Fruit fly (Drosophila melanogaster): ENCODE measurements around the gene unc-13-4A.

unc-13-4A gene

dm6 chr3L:7359827-7360323 lies 47.2 kb upstream of the unc-13-4A start, which contains the start of gene pst:
pst (minus strand) TSS chr3L:7360263.
- TF ChIP-seq chm (GFP tag; IDR thresholded peaks at IDR 0.05) (peak; percentile 81), CG7786 (GFP tag; optimal IDR thresholded peaks at IDR 0.05) (peak; percentile 20), Deaf1 (tag; optimal IDR thresholded peaks at IDR 0.05) (no peak), C15 (GFP tag; IDR thresholded peaks at IDR 0.05) (no peak), CG9215 (GFP tag; IDR thresholded peaks at IDR 0.05) (no peak), wek (GFP tag; optimal IDR thresholded peaks at IDR 0.05) (peak; percentile 96), CG8765 (GFP tag; IDR thresholded peaks at IDR 0.05) (no peak), CG3838 (GFP tag; optimal IDR thresholded peaks at IDR 0.05) (no peak), CG1024 (GFP tag; IDR thresholded peaks at IDR 0.05) (no peak), Ssrp (tag; optimal IDR thresholded peaks at IDR 0.05) (no peak), CG14050 (GFP tag; IDR thresholded peaks at IDR 0.05) (no peak), Ravus (GFP tag; IDR thresholded peaks at IDR 0.05) (no peak), ems (GFP tag; optimal IDR thresholded peaks at IDR 0.05) (no peak), Lpt (GFP tag; optimal IDR thresholded peaks at IDR 0.05) (no peak), ham (GFP tag; IDR thresholded peaks at IDR 0.05) (no peak), oc (tag; optimal IDR thresholded peaks at IDR 0.05) (peak; percentile 45), Hr3 (GFP tag; optimal IDR thresholded peaks at IDR 0.05) (no peak), CG6765 (GFP tag; optimal IDR thresholded peaks at IDR 0.05) (peak; percentile 23), wor (GFP tag; IDR thresholded peaks at IDR 0.05) (no peak), CG13296 (GFP tag; optimal IDR thresholded peaks at IDR 0.05) (no peak), CG11247 (GFP tag; IDR thresholded peaks at IDR 0.05) (peak; percentile 29; the same call in 1 of the 2 replicates), CG33557 (GFP tag; optimal IDR thresholded peaks at IDR 0.05) (no peak), CG14014 (GFP tag; IDR thresholded peaks at IDR 0.05) (no peak), CG12744 (GFP tag; optimal IDR thresholded peaks at IDR 0.05) (peak; percentile 2), vvl (GFP tag; IDR thresholded peaks at IDR 0.05) (no peak; the same call in 1 of the 2 replicates), her (GFP tag; optimal IDR thresholded peaks at IDR 0.05) (peak; percentile 48), MTF-1 (GFP tag; optimal IDR thresholded peaks at IDR 0.05; ENCODE audit: borderline replicate concordance) (peak; percentile 17), CG12299 (tag; optimal IDR thresholded peaks at IDR 0.05) (no peak), Six4 (GFP tag; optimal IDR thresholded peaks at IDR 0.05) (no peak), grn (GFP tag; optimal IDR thresholded peaks at IDR 0.05) (no peak), Dip2 (GFP tag; IDR thresholded peaks at IDR 0.05) (no peak), onecut (GFP tag; IDR thresholded peaks at IDR 0.05) (peak; percentile 9; the same call in 1 of the 2 replicates), B-H1 (GFP tag; IDR thresholded peaks at IDR 0.05) (no peak), sc (optimal IDR thresholded peaks at IDR 0.05) (no peak), sc (GFP tag; optimal IDR thresholded peaks at IDR 0.05) (no peak), ac (GFP tag; optimal IDR thresholded peaks at IDR 0.05) (no peak), CG7745 (tag; optimal IDR thresholded peaks at IDR 0.05) (no peak), ara (GFP tag; IDR thresholded peaks at IDR 0.05) (no peak), BEAF-32 (GFP tag; optimal IDR thresholded peaks at IDR 0.05) (no peak), CG18476 (GFP tag; optimal IDR thresholded peaks at IDR 0.05) (no peak), vfl (GFP tag; optimal IDR thresholded peaks at IDR 0.05) (no peak), shn (GFP tag; optimal IDR thresholded peaks at IDR 0.05) (no peak), tup (GFP tag; optimal IDR thresholded peaks at IDR 0.05) (no peak), Dek (tag; optimal IDR thresholded peaks at IDR 0.05) (peak; percentile 35), CG12071 (GFP tag; optimal IDR thresholded peaks at IDR 0.05) (peak; percentile 52), HHEX (GFP tag; optimal IDR thresholded peaks at IDR 0.05) (no peak), maf-S (GFP tag; optimal IDR thresholded peaks at IDR 0.05) (no peak), Aef1 (GFP tag; IDR thresholded peaks at IDR 0.05) (no peak), Sry-β (GFP tag; optimal IDR thresholded peaks at IDR 0.05) (no peak), Hand (GFP tag; optimal IDR thresholded peaks at IDR 0.05) (peak; percentile 46), HLHmδ (GFP tag; optimal IDR thresholded peaks at IDR 0.05) (peak; percentile 33), MBD-R2 (GFP tag; IDR thresholded peaks at IDR 0.05) (no peak)
